Worm (Caenorhabditis elegans) whole organism, young adult: ENCODE measurements around the gene ZK1290.11.

Experiments used
- B0019.2 ChIP-seq: fragments of 200-800 bp; sonication (Bioruptor generic); conservative IDR thresholded peaks from 2 replicates; pipeline ENCODE4 v1.3.6; 2022; ENCODE audit warnings: missing genetic modification reagents, missing genetic modification characterization, missing compliant biosample characterization
- D2030.7 ChIP-seq: fragments of 200-800 bp; sonication (Bioruptor generic); IDR thresholded peaks from 2 replicates; pipeline ENCODE4 v1.3.6; 2022; ENCODE audit warnings: missing genetic modification reagents, missing genetic modification characterization, missing compliant biosample characterization
- F33H1.4 ChIP-seq: fragments of 200-800 bp; sonication (Bioruptor generic); IDR thresholded peaks from 2 replicates; pipeline ENCODE4 v1.3.6; 2022; ENCODE audit warnings: missing genetic modification reagents, missing genetic modification characterization, missing compliant biosample characterization
- T07F8.4 ChIP-seq: sonication (generic microtip); optimal IDR thresholded peaks from 2 replicates; lab custom pipeline; 2016; ENCODE audit warnings: mild to moderate bottlenecking, missing genetic modification characterization, moderate library complexity, missing compliant biosample characterization
- Y79H2A.3 ChIP-seq: fragments of 200-800 bp; sonication (Bioruptor generic); conservative IDR thresholded peaks from 2 replicates; pipeline ENCODE4 v1.3.6; 2022; ENCODE audit warnings: missing genetic modification reagents, missing genetic modification characterization, missing compliant biosample characterization
- aptf-2 ChIP-seq: fragments of 200-800 bp; sonication (Bioruptor generic); conservative IDR thresholded peaks from 2 replicates; pipeline ENCODE4 v1.3.6; 2022; ENCODE audit warnings: missing genetic modification reagents, missing genetic modification characterization, missing compliant biosample characterization
- attf-6 ChIP-seq: fragments of 200-800 bp; sonication (Bioruptor generic); IDR thresholded peaks from 2 replicates; pipeline ENCODE4 v1.3.6; 2022; ENCODE audit warnings: missing genetic modification reagents, missing genetic modification characterization, missing compliant biosample characterization
- bed-1 ChIP-seq: fragments of 200-800 bp; sonication (Bioruptor generic); IDR thresholded peaks from 2 replicates; pipeline ENCODE4 v1.3.6; 2022; ENCODE audit warnings: missing genetic modification reagents, missing genetic modification characterization, missing compliant biosample characterization
- ceh-58 ChIP-seq: fragments of 200-800 bp; sonication (Bioruptor generic); IDR thresholded peaks from 2 replicates; pipeline ENCODE4 v1.3.6; 2022; ENCODE audit warnings: missing genetic modification characterization, missing compliant biosample characterization
- ceh-91 ChIP-seq: fragments of 200-800 bp; sonication (Bioruptor generic); IDR thresholded peaks from 2 replicates; pipeline ENCODE4 v1.3.6; 2022; ENCODE audit warnings: missing genetic modification reagents, missing genetic modification characterization, missing compliant biosample characterization
- dox-1 ChIP-seq: fragments of 200-800 bp; sonication (Bioruptor generic); IDR thresholded peaks from 2 replicates; pipeline ENCODE4 v1.3.6; 2022; ENCODE audit warnings: missing genetic modification reagents, missing genetic modification characterization, missing compliant biosample characterization
- dpl-1 ChIP-seq: fragments of 150-350 bp; optimal IDR thresholded peaks from 2 replicates; lab custom pipeline; 2014; ENCODE audit warnings: missing biosample characterization, missing genetic modification reagents, missing genetic modification characterization
- efl-1 ChIP-seq: fragments of 150-350 bp; optimal IDR thresholded peaks from 2 replicates; lab custom pipeline; 2014; ENCODE audit warnings: missing biosample characterization, missing genetic modification reagents, missing genetic modification characterization
- egrh-3 ChIP-seq: fragments of 200-800 bp; sonication (Bioruptor generic); IDR thresholded peaks from 2 replicates; pipeline ENCODE4 v1.3.6; 2022; ENCODE audit warnings: missing genetic modification reagents, missing genetic modification characterization, missing compliant biosample characterization
- hmg-1.2 ChIP-seq: fragments of 200-800 bp; sonication (Bioruptor generic); IDR thresholded peaks from 2 replicates; pipeline ENCODE4 v1.3.6; 2022; ENCODE audit warnings: missing genetic modification reagents, missing genetic modification characterization, missing compliant biosample characterization
- hrde-1 ChIP-seq: sonication (generic microtip); optimal IDR thresholded peaks from 2 replicates; lab custom pipeline; 2016; ENCODE audit warnings: missing genetic modification characterization, mild to moderate bottlenecking, missing compliant biosample characterization, moderate library complexity, missing genotype, missing genetic modification reagents, borderline replicate concordance
- hsf-1 ChIP-seq: fragments of 200-800 bp; sonication (Bioruptor generic); IDR thresholded peaks from 2 replicates; pipeline ENCODE4 v1.3.6; 2022; ENCODE audit warnings: missing genetic modification reagents, missing genetic modification characterization, missing compliant biosample characterization
- lin-54 ChIP-seq: fragments of 200-800 bp; sonication (Bioruptor generic); optimal IDR thresholded peaks from 2 replicates; lab custom pipeline; 2018; ENCODE audit warnings: mild to moderate bottlenecking, missing genetic modification characterization, missing compliant biosample characterization
- lsl-1 ChIP-seq: fragments of 200-800 bp; sonication (Bioruptor generic); optimal IDR thresholded peaks from 2 replicates; lab custom pipeline; 2018; ENCODE audit warnings: mild to moderate bottlenecking, missing genetic modification characterization, moderate library complexity, missing compliant biosample characterization
- madf-3 ChIP-seq: fragments of 200-800 bp; sonication (Bioruptor generic); IDR thresholded peaks from 2 replicates; pipeline ENCODE4 v1.3.6; 2022; ENCODE audit warnings: missing genetic modification reagents, missing genetic modification characterization, missing compliant biosample characterization
- madf-6 ChIP-seq: fragments of 200-800 bp; sonication (Bioruptor generic); IDR thresholded peaks from 2 replicates; pipeline ENCODE4 v1.3.6; 2022; ENCODE audit warnings: missing genetic modification reagents, missing genetic modification characterization, missing compliant biosample characterization
- madf-8 ChIP-seq: fragments of 200-800 bp; sonication (Bioruptor generic); conservative IDR thresholded peaks from 2 replicates; pipeline ENCODE4 v1.3.6; 2022; ENCODE audit warnings: missing genetic modification reagents, missing genetic modification characterization, missing compliant biosample characterization
- mcd-1 ChIP-seq: fragments of 200-800 bp; sonication (Bioruptor generic); IDR thresholded peaks from 2 replicates; pipeline ENCODE4 v1.3.6; 2022; ENCODE audit warnings: missing genetic modification reagents, missing genetic modification characterization, missing compliant biosample characterization
- nfya-1 ChIP-seq: sonication (generic microtip); optimal IDR thresholded peaks from 2 replicates; lab custom pipeline; 2017; ENCODE audit warnings: antibody characterized with exemption, missing compliant biosample characterization, missing genetic modification characterization, borderline replicate concordance; ENCODE audit not compliant: insufficient read depth
- rcor-1 ChIP-seq: fragments of 200-800 bp; sonication (Bioruptor generic); IDR thresholded peaks from 2 replicates; pipeline ENCODE4 v1.3.6; 2022; ENCODE audit warnings: missing genetic modification reagents, missing genetic modification characterization, missing compliant biosample characterization
- sea-2 ChIP-seq: fragments of 200-800 bp; sonication (Bioruptor generic); IDR thresholded peaks from 2 replicates; pipeline ENCODE4 v1.3.6; 2022; ENCODE audit warnings: missing genetic modification characterization, missing compliant biosample characterization
- snpc-1.1 ChIP-seq: sonication (generic microtip); optimal IDR thresholded peaks from 2 replicates; lab custom pipeline; 2017; ENCODE audit warnings: missing genetic modification characterization, mild to moderate bottlenecking, missing compliant biosample characterization, antibody characterized with exemption, moderate library complexity, missing genotype, missing genetic modification reagents; ENCODE audit not compliant: insufficient read depth
- snpc-1.3 ChIP-seq: sonication (generic microtip); optimal IDR thresholded peaks from 2 replicates; lab custom pipeline; 2017; ENCODE audit warnings: missing genetic modification characterization, mild to moderate bottlenecking, missing compliant biosample characterization, antibody characterized with exemption, moderate library complexity, missing genotype, missing genetic modification reagents; ENCODE audit not compliant: insufficient read depth
- snpc-3.4 ChIP-seq: sonication (generic microtip); optimal IDR thresholded peaks from 2 replicates; lab custom pipeline; 2017; ENCODE audit warnings: missing genetic modification characterization, mild to moderate bottlenecking, missing compliant biosample characterization, antibody characterized with exemption, moderate library complexity, missing genotype, missing genetic modification reagents
- unc-62 ChIP-seq: fragments of 150-350 bp; optimal IDR thresholded peaks from 2 replicates; lab custom pipeline; 2014; ENCODE audit warnings: missing biosample characterization, missing genetic modification reagents, missing genetic modification characterization
- xnd-1 ChIP-seq: sonication (generic microtip); optimal IDR thresholded peaks from 2 replicates; lab custom pipeline; 2016; ENCODE audit warnings: missing genotype, missing genetic modification reagents, missing genetic modification characterization, missing compliant biosample characterization
- ztf-18 ChIP-seq: sonication (generic microtip); optimal IDR thresholded peaks from 2 replicates; lab custom pipeline; 2016; ENCODE audit warnings: missing genotype, mild to moderate bottlenecking, missing genetic modification characterization, missing compliant biosample characterization
- ztf-3 ChIP-seq: fragments of 200-800 bp; sonication (Bioruptor generic); optimal IDR thresholded peaks from 2 replicates; lab custom pipeline; 2018; ENCODE audit warnings: mild to moderate bottlenecking, missing genetic modification characterization, missing compliant biosample characterization

ZK1290.11 gene

DNA sequence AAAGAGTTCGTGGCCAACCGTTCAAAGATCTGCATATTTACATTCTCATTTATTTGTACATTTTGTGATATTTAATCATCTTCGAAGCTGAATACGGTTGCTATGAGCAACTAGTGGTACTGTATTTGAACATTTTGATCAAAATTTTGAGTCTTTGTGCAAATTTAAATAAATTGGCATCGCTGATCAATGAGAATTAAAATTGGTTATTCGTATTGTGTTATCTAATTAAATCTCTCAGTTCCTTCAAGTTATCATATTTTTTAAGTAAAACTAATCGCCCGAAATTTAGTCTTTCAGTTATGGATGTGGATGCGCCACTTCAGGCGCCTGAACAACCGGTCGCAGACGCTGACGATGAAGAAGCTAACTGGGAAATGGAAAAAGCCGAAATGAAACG is 38.0 kb upstream of the ZK1290.11 start, which contains the start of gene npp-21:
npp-21 (plus strand) TSS at position 301 of the 400 bp plus-strand sequence.
- TF ChIP-seq attf-6 (GFP tag; lab: Robert Waterston, UW) (no peak), egrh-3 (GFP tag; lab: Robert Waterston, UW) (no peak), nfya-1 (tag; lab: Kevin White, UChicago) (no peak)
- TF ChIP-seq, all 124 proteins: peak for 0

DNA sequence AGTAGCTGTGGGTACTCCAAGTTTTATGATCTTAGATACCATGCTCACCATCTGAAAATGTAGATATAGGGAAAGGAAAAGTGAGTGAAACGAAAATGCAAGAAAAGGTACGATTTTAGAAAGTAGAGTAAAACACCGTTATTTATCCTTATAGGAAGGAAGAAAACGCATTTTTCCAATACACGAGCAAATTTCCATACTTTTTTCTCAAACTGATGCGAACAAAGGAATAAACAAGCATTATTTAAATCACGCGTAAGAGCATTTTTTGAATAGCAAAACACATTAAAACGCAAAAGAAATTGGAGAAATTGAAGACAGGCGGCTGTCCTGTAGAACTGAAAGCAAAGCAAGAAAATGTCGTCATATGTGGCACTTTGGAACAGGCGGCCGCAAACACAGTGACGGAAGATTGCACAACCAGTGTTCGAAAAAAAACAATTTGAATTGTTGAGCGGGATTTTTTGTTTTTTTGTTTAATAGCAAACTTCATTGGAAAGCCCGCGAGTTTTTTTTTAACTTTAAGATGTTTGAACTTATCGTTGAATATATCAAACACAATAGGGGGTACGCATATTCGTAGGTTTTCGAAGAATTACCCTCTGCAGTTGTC is 37.4 kb upstream of the ZK1290.11 start, which contains the start of gene pgam-5:
pgam-5 (minus strand) TSS at position 51 of the 613 bp plus-strand sequence.
- TF ChIP-seq efl-1 (GFP tag; lab: Kevin White, UChicago) (peak; percentile 81), sea-2 (no peak), snpc-3.4 (tag; lab: Kevin White, UChicago) (peak; percentile 64), D2030.7 (GFP tag; lab: Robert Waterston, UW) (peak; percentile 24; the same call in 1 of the 2 replicates), rcor-1 (GFP tag; lab: Robert Waterston, UW) (0 out of 2 replicates have a peak, but pooled peaks have one; percentile 22), madf-6 (GFP tag; lab: Robert Waterston, UW) (peak; percentile 93), B0019.2 (GFP tag; lab: Robert Waterston, UW) (0 out of 2 replicates have a peak, but pooled peaks have one; percentile 29), hsf-1 (no peak), Y79H2A.3 (GFP tag; lab: Robert Waterston, UW) (0 out of 2 replicates have a peak, but pooled peaks have one; percentile 23), snpc-1.1 (peak; percentile 41), unc-62 (GFP tag; lab: Kevin White, UChicago) (no peak), lin-54 (GFP tag; lab: Kevin White, UChicago) (peak; percentile 72), mcd-1 (GFP tag; lab: Robert Waterston, UW) (no peak), lsl-1 (GFP tag; lab: Kevin White, UChicago) (peak; percentile 58), dpl-1 (GFP tag; lab: Kevin White, UChicago) (peak; percentile 51), madf-8 (GFP tag; lab: Robert Waterston, UW) (peak; percentile 80), T07F8.4 (tag; lab: Kevin White, UChicago) (no peak), bed-1 (GFP tag; lab: Robert Waterston, UW) (no peak), F33H1.4 (peak; percentile 49; the same call in 1 of the 2 replicates), ceh-91 (GFP tag; lab: Robert Waterston, UW) (peak; percentile 71; the same call in 1 of the 2 replicates), madf-3 (GFP tag; lab: Robert Waterston, UW) (0 out of 2 replicates have a peak, but pooled peaks have one; percentile 12), dox-1 (peak; percentile 46), hmg-1.2 (GFP tag; lab: Robert Waterston, UW) (peak; percentile 37; the same call in 1 of the 2 replicates), xnd-1 (tag; lab: Kevin White, UChicago) (peak; percentile 61), aptf-2 (GFP tag; lab: Robert Waterston, UW) (0 out of 2 replicates have a peak, but pooled peaks have one; percentile 30), snpc-1.3 (tag; lab: Kevin White, UChicago) (peak; percentile 29), ztf-18 (tag; lab: Kevin White, UChicago) (peak; percentile 2)
- TF ChIP-seq, all 124 proteins: peak for 21

DNA sequence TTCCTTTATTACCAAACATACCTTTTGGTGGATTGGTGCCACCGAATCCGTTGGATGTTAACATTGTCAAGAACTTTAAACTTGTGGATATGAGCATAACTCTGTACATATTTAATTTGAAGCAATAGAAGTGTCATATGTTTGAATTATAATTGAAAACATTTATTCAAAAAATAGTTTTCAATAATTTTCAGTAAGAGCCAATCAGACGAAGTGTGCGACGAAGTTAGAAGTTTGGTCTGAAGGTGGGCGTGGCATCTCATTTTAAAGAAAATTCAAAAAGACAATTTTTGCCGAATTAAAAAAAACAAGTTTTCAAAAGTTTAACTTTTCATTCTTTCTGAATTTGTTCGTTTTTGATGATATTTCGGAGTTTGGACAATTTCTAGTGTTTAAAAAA is 33.4 kb upstream of the ZK1290.11 start, which contains the start of gene syd-1:
syd-1 (minus strand) TSS at position 101 of the 400 bp plus-strand sequence.
- TF ChIP-seq hrde-1 (tag; lab: Kevin White, UChicago): no peak
- no peak for TF ChIP-seq hsf-1
- no peak for TF ChIP-seq ztf-3 (GFP tag; lab: Kevin White, UChicago)
- TF ChIP-seq ceh-58 (GFP tag; lab: Robert Waterston, UW): no peak
